Worm (Caenorhabditis elegans): ENCODE measurements around the gene shw-3.

- TF ChIP-seq nhr-76 (tag; optimal IDR thresholded peaks at IDR 0.05) (no peak), ama-1 (optimal IDR thresholded peaks at IDR 0.05) (no peak), aly-2 (tag; optimal IDR thresholded peaks at IDR 0.05) (no peak), R02D3.7 (tag; optimal IDR thresholded peaks at IDR 0.05) (no peak), ceh-16 (tag; optimal IDR thresholded peaks at IDR 0.05) (no peak), fos-1 (tag; optimal IDR thresholded peaks at IDR 0.05) (no peak), hmg-11 (tag; optimal IDR thresholded peaks at IDR 0.05) (no peak), daf-12 (tag; optimal IDR thresholded peaks at IDR 0.05) (no peak), egl-27 (tag; optimal IDR thresholded peaks at IDR 0.05) (no peak), skn-1 (tag; optimal IDR thresholded peaks at IDR 0.05) (no peak), pha-4 (tag; optimal IDR thresholded peaks at IDR 0.05) (no peak), unc-39 (tag; optimal IDR thresholded peaks at IDR 0.05) (no peak)
Observed at ce11 chrV:13018233-13018632, 31.3 kb upstream of the shw-3 start.

Data from whole organism, L3 larva.